Fruit fly (Drosophila melanogaster): ENCODE measurements around the gene CG6293.

The CG6293 gene

DNA sequence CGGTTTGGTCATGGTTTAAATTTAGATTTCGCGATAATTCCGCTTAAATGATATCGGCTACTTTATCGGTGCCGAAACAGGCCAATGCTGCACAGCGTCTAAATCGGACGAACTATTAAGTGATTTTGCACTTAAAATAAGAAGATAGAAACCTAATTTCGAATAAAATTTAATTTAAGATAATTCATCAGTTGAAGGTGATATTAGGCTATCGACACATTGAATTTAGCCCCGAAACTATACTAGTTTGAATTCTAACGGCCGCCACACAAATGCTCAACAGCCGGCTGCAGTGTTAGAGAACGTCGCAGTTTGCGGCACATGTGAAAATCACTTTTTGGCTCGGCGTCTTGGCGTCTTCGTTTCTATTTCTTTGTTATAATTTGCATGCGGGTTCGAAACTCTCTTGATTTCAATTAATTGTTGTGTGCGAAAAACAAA is 21.4 kb upstream of the CG6293 start, which contains the start of gene sle (continued):
- no peak for TF ChIP-seq mld (GFP tag; IDR thresholded peaks at IDR 0.05; ENCODE audit: partially characterized antibody)
- peak; percentile 89 for TF ChIP-seq CG17186 (GFP tag; optimal IDR thresholded peaks at IDR 0.05)
- TF ChIP-seq CG10654 (GFP tag; optimal IDR thresholded peaks at IDR 0.05), result peak; percentile 49
- peak; percentile 38 for TF ChIP-seq Mes4 (GFP tag; optimal IDR thresholded peaks at IDR 0.05)
- peak; percentile 59 for TF ChIP-seq Scr (GFP tag; IDR thresholded peaks at IDR 0.05; ENCODE audit: partially characterized antibody)
- no peak for TF ChIP-seq Lpt (GFP tag; optimal IDR thresholded peaks at IDR 0.05)
- TF ChIP-seq tna (GFP tag; IDR thresholded peaks at IDR 0.05; ENCODE audit: partially characterized antibody), result no peak
- TF ChIP-seq gsb-n (tag; optimal IDR thresholded peaks at IDR 0.05), result no peak
- no peak for TF ChIP-seq fd96Cb (tag; optimal IDR thresholded peaks at IDR 0.05)
- TF ChIP-seq slp2 (GFP tag; optimal IDR thresholded peaks at IDR 0.05), result no peak
- no peak for TF ChIP-seq unpg (GFP tag; optimal IDR thresholded peaks at IDR 0.05)
- no peak for TF ChIP-seq CG1529 (GFP tag; optimal IDR thresholded peaks at IDR 0.05)
- TF ChIP-seq Xrp1 (GFP tag; IDR thresholded peaks at IDR 0.05), result peak; percentile 67
- peak; percentile 61 for TF ChIP-seq CG2712 (tag; optimal IDR thresholded peaks at IDR 0.05)
- TF ChIP-seq CG13296 (GFP tag; optimal IDR thresholded peaks at IDR 0.05), result peak; percentile 59
- no peak for TF ChIP-seq CG10321 (GFP tag; IDR thresholded peaks at IDR 0.05)
- TF ChIP-seq CG7786 (GFP tag; optimal IDR thresholded peaks at IDR 0.05), result peak; percentile 64
- peak; percentile 34 for TF ChIP-seq CG9727 (GFP tag; optimal IDR thresholded peaks at IDR 0.05)
- TF ChIP-seq HmgD (GFP tag; optimal IDR thresholded peaks at IDR 0.05), result peak; percentile 24
- peak; percentile 57; the same call in 2 of the 3 replicates for TF ChIP-seq knrl (GFP tag; IDR thresholded peaks at IDR 0.05; ENCODE audit: partially characterized antibody)
- no peak for TF ChIP-seq Vsx1 (GFP tag; optimal IDR thresholded peaks at IDR 0.05)
- TF ChIP-seq YL-1 (GFP tag; optimal IDR thresholded peaks at IDR 0.05), result peak; percentile 89
- TF ChIP-seq CG15514 (GFP tag; optimal IDR thresholded peaks at IDR 0.05), result peak; percentile 83
- peak; percentile 24; the same call in 1 of the 2 replicates for TF ChIP-seq CG4404 (GFP tag; IDR thresholded peaks at IDR 0.05)
- no peak for TF ChIP-seq CG7839 (tag; optimal IDR thresholded peaks at IDR 0.05)
- TF ChIP-seq Hey (tag; optimal IDR thresholded peaks at IDR 0.05), result no peak
- no peak for TF ChIP-seq ssp (GFP tag; IDR thresholded peaks at IDR 0.05)
- TF ChIP-seq chm (GFP tag; IDR thresholded peaks at IDR 0.05), result no peak
- TF ChIP-seq zfh1 (GFP tag; IDR thresholded peaks at IDR 0.05), result peak; percentile 50; the same call in 1 of the 3 replicates
- TF ChIP-seq CG16863 (GFP tag; optimal IDR thresholded peaks at IDR 0.05), result peak; percentile 61
- TF ChIP-seq grn (GFP tag; optimal IDR thresholded peaks at IDR 0.05), result no peak
- no peak for TF ChIP-seq CG3838 (GFP tag; optimal IDR thresholded peaks at IDR 0.05)
- peak; percentile 48 for TF ChIP-seq CG10543 (GFP tag; optimal IDR thresholded peaks at IDR 0.05)
- TF ChIP-seq CG11456 (GFP tag; IDR thresholded peaks at IDR 0.05), result no peak
- no peak for TF ChIP-seq CG6175 (GFP tag; IDR thresholded peaks at IDR 0.05)
- no peak for TF ChIP-seq caup (GFP tag; optimal IDR thresholded peaks at IDR 0.05; ENCODE audit: severe bottlenecking)
- TF ChIP-seq CG1647 (GFP tag; optimal IDR thresholded peaks at IDR 0.05), result peak; percentile 35
- no peak for TF ChIP-seq CG15601 (tag; optimal IDR thresholded peaks at IDR 0.05)
- peak; percentile 37; the same call in 1 of the 2 replicates for TF ChIP-seq bowl (GFP tag; IDR thresholded peaks at IDR 0.05)
- TF ChIP-seq CG6791 (GFP tag; IDR thresholded peaks at IDR 0.05; ENCODE audit: partially characterized antibody), result no peak
- TF ChIP-seq gcm2 (GFP tag; optimal IDR thresholded peaks at IDR 0.05), result peak; percentile 19
- no peak for TF ChIP-seq CG10274 (GFP tag; optimal IDR thresholded peaks at IDR 0.05)
- no peak for TF ChIP-seq CG15073 (GFP tag; optimal IDR thresholded peaks at IDR 0.05)
- no peak for TF ChIP-seq slou (GFP tag; optimal IDR thresholded peaks at IDR 0.05)
- peak; percentile 62 for TF ChIP-seq Hsf (GFP tag; optimal IDR thresholded peaks at IDR 0.05)
- TF ChIP-seq ttk (GFP tag; IDR thresholded peaks at IDR 0.05), result no peak
- TF ChIP-seq Med (GFP tag), result peak; percentile 96
- TF ChIP-seq CG1832 (GFP tag; optimal IDR thresholded peaks at IDR 0.05), result no peak
- no peak for TF ChIP-seq CG3407 (GFP tag; optimal IDR thresholded peaks at IDR 0.05)
- peak; percentile 26 for TF ChIP-seq CG8089 (GFP tag; optimal IDR thresholded peaks at IDR 0.05)
- no peak for TF ChIP-seq otp (GFP tag; IDR thresholded peaks at IDR 0.05)

Measured in whole organism, embryonic.